Worm (Caenorhabditis elegans) whole organism, young adult: ENCODE data around the gene skat-1.

Experiments
- F10E7.11 ChIP-seq: sonication (generic microtip); optimal IDR thresholded peaks from 2 replicates; lab custom pipeline; 2017; ENCODE audit warnings: mild to moderate bottlenecking, missing genetic modification characterization, moderate library complexity, missing compliant biosample characterization
- akir-1 ChIP-seq: fragments of 200-800 bp; sonication (Bioruptor generic); optimal IDR thresholded peaks from 2 replicates; lab custom pipeline; 2018; ENCODE audit warnings: mild to moderate bottlenecking, missing genetic modification characterization, moderate library complexity, missing compliant biosample characterization
- egl-18 ChIP-seq: fragments of 200-800 bp; sonication (Bioruptor generic); IDR thresholded peaks from 2 replicates; pipeline ENCODE4 v1.3.6; 2022; ENCODE audit warnings: missing genetic modification reagents, missing genetic modification characterization, missing compliant biosample characterization
- ekl-4 ChIP-seq: fragments of 200-800 bp; sonication (Bioruptor generic); IDR thresholded peaks from 2 replicates; pipeline ENCODE4 v1.3.6; 2022; ENCODE audit warnings: missing genetic modification reagents, missing genetic modification characterization, missing compliant biosample characterization

ce11 chrIII:8964684-8965283 lies 31.8 kb downstream of the skat-1 start:
- no peak for TF ChIP-seq egl-18 (GFP tag; lab: Robert Waterston, UW)
- no peak for TF ChIP-seq F10E7.11 (tag; lab: Kevin White, UChicago)
- no peak for TF ChIP-seq ekl-4
- no peak for TF ChIP-seq akir-1 (GFP tag; lab: Kevin White, UChicago)
